Fruit fly (Drosophila melanogaster): ENCODE measurements around the gene CG31431.

- TF ChIP-seq h (GFP tag; optimal IDR thresholded peaks at IDR 0.05) (no peak), CG32264 (GFP tag; optimal IDR thresholded peaks at IDR 0.05) (no peak), br (GFP tag; optimal IDR thresholded peaks at IDR 0.05) (no peak), Abd-B (GFP tag; optimal IDR thresholded peaks at IDR 0.05) (no peak), psq (GFP tag; optimal IDR thresholded peaks at IDR 0.05) (no peak), tai (GFP tag; optimal IDR thresholded peaks at IDR 0.05) (no peak), sage (GFP tag; optimal IDR thresholded peaks at IDR 0.05) (no peak)
Measured at dm6 chr3R:21856873-21857243, 13.6 kb upstream of the CG31431 start.
